Fruit fly (Drosophila melanogaster) whole organism, embryonic: Measurements from ENCODE around the gene Osi19.
A peak's percentile ranks its signal among the peaks of the same experiment; 100 is the strongest.

Experiments used
- Abd-B ChIP-seq: fragments of 200-800 bp; sonication (Bioruptor generic); optimal IDR thresholded peaks from 2 replicates; lab custom pipeline; 2018; ENCODE audit warnings: missing biosample characterization, mild to moderate bottlenecking, missing genetic modification characterization, moderate library complexity
- Antp ChIP-seq: fragments of 200-800 bp; sonication (Bioruptor generic); optimal IDR thresholded peaks from 3 replicates; lab custom pipeline; 2016; ENCODE audit warnings: missing biosample characterization, missing genetic modification characterization
- B-H1 ChIP-seq: fragments of 200-800 bp; sonication (Bioruptor generic); IDR thresholded peaks from 3 replicates; pipeline ENCODE4 v1.3.6; 2022; ENCODE audit warnings: missing biosample characterization, missing genetic modification characterization
- Bgb ChIP-seq: fragments of 200-800 bp; sonication (Bioruptor generic); IDR thresholded peaks from 2 replicates; pipeline ENCODE4 v1.3.6; 2022; ENCODE audit warnings: missing biosample characterization, missing genetic modification characterization; ENCODE audit not compliant: partially characterized antibody
- CG10267 ChIP-seq: fragments of 200-800 bp; sonication (Bioruptor generic); optimal IDR thresholded peaks from 2 replicates; lab custom pipeline; 2018; ENCODE audit warnings: missing biosample characterization, mild to moderate bottlenecking, missing genetic modification characterization, moderate library complexity
- CG10979 ChIP-seq: fragments of 200-800 bp; sonication (Bioruptor generic); optimal IDR thresholded peaks from 2 replicates; lab custom pipeline; 2018; ENCODE audit warnings: missing biosample characterization, mild to moderate bottlenecking, missing genetic modification characterization, moderate library complexity
- CG11456 ChIP-seq: fragments of 200-800 bp; sonication (Bioruptor generic); IDR thresholded peaks from 3 replicates; pipeline ENCODE4 v1.3.6; 2022; ENCODE audit warnings: missing biosample characterization, missing genetic modification characterization
- CG1233 ChIP-seq: fragments of 200-800 bp; sonication (Bioruptor generic); optimal IDR thresholded peaks from 4 replicates; lab custom pipeline; 2018; ENCODE audit warnings: missing biosample characterization, mild to moderate bottlenecking, missing genetic modification characterization
- CG14710 ChIP-seq: fragments of 200-800 bp; sonication (Bioruptor generic); optimal IDR thresholded peaks from 3 replicates; lab custom pipeline; 2019; ENCODE audit warnings: missing biosample characterization, mild to moderate bottlenecking, missing genetic modification characterization, moderate library complexity
- CG1529 ChIP-seq: fragments of 200-800 bp; sonication (Bioruptor generic); optimal IDR thresholded peaks from 3 replicates; lab custom pipeline; 2018; ENCODE audit warnings: missing biosample characterization, missing genetic modification characterization
- CG15479 ChIP-seq: fragments of 200-800 bp; sonication (Bioruptor generic); optimal IDR thresholded peaks from 3 replicates; lab custom pipeline; 2019; ENCODE audit warnings: missing biosample characterization, mild to moderate bottlenecking, missing genetic modification characterization, moderate library complexity
- CG2116 ChIP-seq: fragments of 200-800 bp; sonication (Bioruptor generic); optimal IDR thresholded peaks from 3 replicates; lab custom pipeline; 2018; ENCODE audit warnings: missing biosample characterization, mild to moderate bottlenecking, missing genetic modification characterization
- CG3281 ChIP-seq: fragments of 200-800 bp; sonication (Bioruptor generic); optimal IDR thresholded peaks from 3 replicates; lab custom pipeline; 2017; ENCODE audit warnings: missing biosample characterization, mild to moderate bottlenecking, missing genetic modification characterization
- CG33213 ChIP-seq: fragments of 200-800 bp; sonication (Bioruptor generic); optimal IDR thresholded peaks from 3 replicates; lab custom pipeline; 2016; ENCODE audit warnings: missing biosample characterization, missing genetic modification characterization
- CG4282 ChIP-seq: fragments of 200-800 bp; sonication (Bioruptor generic); optimal IDR thresholded peaks from 2 replicates; lab custom pipeline; 2016; ENCODE audit warnings: missing biosample characterization, missing genetic modification characterization
- CG6254 ChIP-seq: fragments of 200-800 bp; sonication (Bioruptor generic); optimal IDR thresholded peaks from 3 replicates; lab custom pipeline; 2017; ENCODE audit warnings: mild to moderate bottlenecking, missing biosample characterization, missing genetic modification reagents, missing genetic modification characterization
- CG7928 ChIP-seq: fragments of 200-800 bp; sonication (Bioruptor generic); optimal IDR thresholded peaks from 2 replicates; lab custom pipeline; 2017; ENCODE audit warnings: missing biosample characterization, mild to moderate bottlenecking, missing genetic modification characterization
- CG8359 ChIP-seq: fragments of 200-800 bp; sonication (Bioruptor generic); optimal IDR thresholded peaks from 2 replicates; lab custom pipeline; 2017; ENCODE audit warnings: missing biosample characterization, mild to moderate bottlenecking, missing genetic modification characterization, borderline replicate concordance
- CoRest ChIP-seq: fragments of 200-800 bp; sonication (Bioruptor generic); optimal IDR thresholded peaks from 3 replicates; lab custom pipeline; 2018; ENCODE audit warnings: missing biosample characterization, mild to moderate bottlenecking, missing genetic modification characterization, moderate library complexity
- CrebB ChIP-seq: fragments of 200-800 bp; sonication (Bioruptor generic); optimal IDR thresholded peaks from 3 replicates; lab custom pipeline; 2018; ENCODE audit warnings: missing biosample characterization, mild to moderate bottlenecking, missing genetic modification characterization
- Doc3 ChIP-seq: fragments of 200-800 bp; sonication (Bioruptor generic); IDR thresholded peaks from 3 replicates; pipeline ENCODE4 v1.3.6; 2022; ENCODE audit warnings: missing biosample characterization, missing genetic modification characterization; ENCODE audit not compliant: partially characterized antibody
- MESR4 ChIP-seq: fragments of 200-800 bp; sonication (Bioruptor generic); optimal IDR thresholded peaks from 2 replicates; lab custom pipeline; 2018; ENCODE audit warnings: missing biosample characterization, mild to moderate bottlenecking, missing genetic modification characterization, moderate library complexity
- Neu2 ChIP-seq: fragments of 200-800 bp; sonication (Bioruptor generic); optimal IDR thresholded peaks from 3 replicates; lab custom pipeline; 2016; ENCODE audit warnings: missing biosample characterization, missing genetic modification characterization, borderline replicate concordance
- Ptx1 ChIP-seq: fragments of 200-800 bp; sonication (Bioruptor generic); IDR thresholded peaks from 2 replicates; pipeline ENCODE4 v1.3.6; 2022; ENCODE audit warnings: missing biosample characterization, missing genetic modification characterization
- Stat92E ChIP-seq, 3 experiments: fragments of >200 bp in 2 of 3; fragments of 200-800 bp in 1 of 3; sonication (Bioruptor generic) in 1 of 3; optimal IDR thresholded peaks; 2 replicates each; lab custom pipeline; 2017 to 2019; ENCODE audit warnings: missing biosample characterization in 3 of 3, missing genetic modification characterization in 3 of 3, mild to moderate bottlenecking in 1 of 3, moderate library complexity in 1 of 3
- Usf ChIP-seq: fragments of 200-800 bp; sonication (Bioruptor generic); optimal IDR thresholded peaks from 2 replicates; lab custom pipeline; 2017; ENCODE audit warnings: missing genotype, missing biosample characterization, missing genetic modification characterization
- ato ChIP-seq: fragments of 200-800 bp; sonication (Bioruptor generic); IDR thresholded peaks from 2 replicates; pipeline ENCODE4 v1.3.6; 2022; ENCODE audit warnings: missing biosample characterization, missing genetic modification characterization; ENCODE audit not compliant: partially characterized antibody
- bbx ChIP-seq: fragments of 200-800 bp; sonication (Bioruptor generic); IDR thresholded peaks from 2 replicates; pipeline ENCODE4 v1.3.6; 2022; ENCODE audit warnings: missing biosample characterization, missing genetic modification characterization; ENCODE audit not compliant: partially characterized antibody
- bowl ChIP-seq: fragments of 200-800 bp; sonication (Bioruptor generic); IDR thresholded peaks from 2 replicates; pipeline ENCODE4 v1.3.6; 2022; ENCODE audit warnings: missing biosample characterization, missing genetic modification characterization
- da ChIP-seq: fragments of 200-800 bp; sonication (Bioruptor generic); optimal IDR thresholded peaks from 2 replicates; lab custom pipeline; 2016; ENCODE audit warnings: missing biosample characterization, missing genetic modification characterization
- fd3F ChIP-seq: fragments of 200-800 bp; sonication (Bioruptor generic); optimal IDR thresholded peaks from 2 replicates; lab custom pipeline; 2018; ENCODE audit warnings: missing biosample characterization, mild to moderate bottlenecking, missing genetic modification characterization, moderate library complexity
- fd96Cb ChIP-seq: fragments of 200-800 bp; sonication (Bioruptor generic); optimal IDR thresholded peaks from 2 replicates; lab custom pipeline; 2018; ENCODE audit warnings: missing biosample characterization, mild to moderate bottlenecking, missing genetic modification characterization, moderate library complexity
- gem ChIP-seq: fragments of 200-800 bp; sonication (Bioruptor generic); optimal IDR thresholded peaks from 2 replicates; lab custom pipeline; 2019; ENCODE audit warnings: missing biosample characterization, mild to moderate bottlenecking, missing genetic modification characterization, moderate library complexity
- inv ChIP-seq: fragments of 200-800 bp; sonication (Bioruptor generic); IDR thresholded peaks from 2 replicates; pipeline ENCODE4 v1.3.6; 2022; ENCODE audit warnings: missing biosample characterization, missing genetic modification characterization; ENCODE audit not compliant: partially characterized antibody
- kni ChIP-seq: fragments of 200-800 bp; sonication (Bioruptor generic); optimal IDR thresholded peaks from 3 replicates; lab custom pipeline; 2017; ENCODE audit warnings: mild to moderate bottlenecking, missing biosample characterization, missing genetic modification reagents, missing genetic modification characterization
- knrl ChIP-seq: fragments of 200-800 bp; sonication (Bioruptor generic); IDR thresholded peaks from 3 replicates; pipeline ENCODE4 v1.3.6; 2022; ENCODE audit warnings: missing biosample characterization, missing genetic modification characterization; ENCODE audit not compliant: partially characterized antibody
- lab ChIP-seq: fragments of 200-800 bp; sonication (Bioruptor generic); optimal IDR thresholded peaks from 3 replicates; lab custom pipeline; 2017; ENCODE audit warnings: missing biosample characterization, missing genetic modification characterization, mild to moderate bottlenecking, moderate library complexity, missing genetic modification reagents
- lola ChIP-seq, 3 experiments: fragments of >200 bp in 2 of 3; fragments of 200-800 bp in 1 of 3; sonication (Bioruptor generic) in 1 of 3; optimal IDR thresholded peaks; 2 replicates each; lab custom pipeline; 2017 to 2019; ENCODE audit warnings: missing biosample characterization in 3 of 3, missing genetic modification characterization in 3 of 3, mild to moderate bottlenecking in 1 of 3, moderate library complexity in 1 of 3
- nmo ChIP-seq: fragments of 200-800 bp; sonication (Bioruptor generic); optimal IDR thresholded peaks from 2 replicates; lab custom pipeline; 2018; ENCODE audit warnings: missing biosample characterization, mild to moderate bottlenecking, missing genetic modification characterization, moderate library complexity
- onecut ChIP-seq: fragments of 200-800 bp; sonication (Bioruptor generic); IDR thresholded peaks from 2 replicates; pipeline ENCODE4 v1.3.6; 2022; ENCODE audit warnings: missing biosample characterization, missing genetic modification characterization
- org-1 ChIP-seq: fragments of 200-800 bp; sonication (Bioruptor generic); optimal IDR thresholded peaks from 2 replicates; lab custom pipeline; 2017; ENCODE audit warnings: missing biosample characterization, missing genetic modification characterization
- scrt ChIP-seq: fragments of 200-800 bp; sonication (Bioruptor generic); optimal IDR thresholded peaks from 2 replicates; lab custom pipeline; 2018; ENCODE audit warnings: missing biosample characterization, mild to moderate bottlenecking, missing genetic modification characterization, moderate library complexity
- sd ChIP-seq: fragments of 200-800 bp; sonication (Bioruptor generic); optimal IDR thresholded peaks from 3 replicates; lab custom pipeline; 2018; ENCODE audit warnings: missing biosample characterization, mild to moderate bottlenecking, missing genetic modification characterization, moderate library complexity
- slp2 ChIP-seq: fragments of 200-800 bp; sonication (Bioruptor generic); optimal IDR thresholded peaks from 2 replicates; lab custom pipeline; 2016; ENCODE audit warnings: missing biosample characterization, missing genetic modification characterization
- zfh1 ChIP-seq: fragments of 200-800 bp; sonication (Bioruptor generic); IDR thresholded peaks from 3 replicates; pipeline ENCODE4 v1.3.6; 2022; ENCODE audit warnings: missing biosample characterization, missing genetic modification characterization

The Osi19 gene

dm6 chr3R:6345814-6346213 is 10.7 kb downstream of the Osi19 start, which contains the start of the genes SmD2 and CG18048 (continued):
- TF ChIP-seq Usf (GFP tag; lab: Kevin White, UChicago) = no peak
- peak; percentile 43 for TF ChIP-seq CG6254 (GFP tag; lab: Kevin White, UChicago)
- peak in 1 of 3 experiments; percentile 10 for TF ChIP-seq lola (GFP tag; optimal IDR thresholded peaks at IDR 0.05; lab: Kevin White, UChicago)
- peak; percentile 87 for TF ChIP-seq knrl
- no peak for TF ChIP-seq Ptx1
- TF ChIP-seq sd (tag; lab: Kevin White, UChicago) = peak; percentile 80
- peak; percentile 59 for TF ChIP-seq CoRest
- TF ChIP-seq, all 482 proteins: peak for 106

dm6 chr3R:6348943-6349342 is 13.8 kb downstream of the Osi19 start, which contains the start of gene Hr83:
TSS of gene Hr83 (plus strand) at chr3R:6349243.
- TF ChIP-seq Abd-B (GFP tag; lab: Kevin White, UChicago) = no peak
- no peak for TF ChIP-seq CG8359 (GFP tag; lab: Kevin White, UChicago)
- peak; percentile 19 for TF ChIP-seq gem (tag; lab: Kevin White, UChicago)
- no peak for TF ChIP-seq CG11456 (GFP tag; lab: Robert Waterston, UW)
- peak; percentile 6 for TF ChIP-seq CG10979 (tag; lab: Kevin White, UChicago)
- TF ChIP-seq inv (GFP tag; lab: Robert Waterston, UW) = 0 out of 2 replicates have a peak, but pooled peaks have one; percentile 12

- no peak for TF ChIP-seq CG4282 (GFP tag; lab: Kevin White, UChicago)
- peak; percentile 93 for TF ChIP-seq bbx (GFP tag; lab: Robert Waterston, UW)
- TF ChIP-seq B-H1 (GFP tag; lab: Robert Waterston, UW) = no peak
- peak; percentile 45 for TF ChIP-seq CG33213
- TF ChIP-seq fd3F (GFP tag; lab: Kevin White, UChicago) = no peak
- TF ChIP-seq CG10267 = peak; percentile 27
- TF ChIP-seq Bgb (GFP tag; lab: Robert Waterston, UW) = peak; percentile 96
- no peak for TF ChIP-seq CG3281 (GFP tag; lab: Kevin White, UChicago)
- TF ChIP-seq scrt (GFP tag; lab: Kevin White, UChicago) = no peak
- no peak for TF ChIP-seq CG1233 (GFP tag; lab: Kevin White, UChicago)
- TF ChIP-seq Neu2 (GFP tag; lab: Kevin White, UChicago) = no peak
- TF ChIP-seq fd96Cb (tag; lab: Kevin White, UChicago) = no peak
- TF ChIP-seq lab (GFP tag; lab: Kevin White, UChicago) = no peak
- no peak for TF ChIP-seq org-1 (GFP tag; lab: Kevin White, UChicago)
- no peak for TF ChIP-seq bowl (GFP tag; lab: Robert Waterston, UW)
- TF ChIP-seq da (GFP tag; lab: Kevin White, UChicago) = peak; percentile 11
- TF ChIP-seq CG14710 (tag; lab: Kevin White, UChicago) = peak; percentile 43
- peak; percentile 85 for TF ChIP-seq MESR4
- no peak for TF ChIP-seq Antp (GFP tag; lab: Kevin White, UChicago)
- TF ChIP-seq ato (GFP tag; lab: Robert Waterston, UW) = peak; percentile 93
- TF ChIP-seq Doc3 (GFP tag; lab: Robert Waterston, UW) = peak; percentile 91
- TF ChIP-seq CrebB (tag; lab: Kevin White, UChicago) = no peak
- peak; percentile 46 for TF ChIP-seq gem (tag; lab: Kevin White, UChicago)
- no peak for TF ChIP-seq kni (GFP tag; lab: Kevin White, UChicago)
- TF ChIP-seq slp2 (GFP tag; lab: Kevin White, UChicago) = no peak
- TF ChIP-seq zfh1 (GFP tag; lab: Robert Waterston, UW) = no peak
- peak; percentile 16 for TF ChIP-seq CG1529 (GFP tag; lab: Kevin White, UChicago)
- TF ChIP-seq knrl = peak; percentile 95
- TF ChIP-seq Stat92E (GFP tag; optimal IDR thresholded peaks at IDR 0.05; lab: Kevin White, UChicago) = no peak
- no peak for TF ChIP-seq CG7928 (GFP tag; lab: Kevin White, UChicago)
- TF ChIP-seq CG15479 = no peak
- TF ChIP-seq CG2116 (GFP tag; lab: Kevin White, UChicago) = peak; percentile 56
- TF ChIP-seq onecut (GFP tag; lab: Robert Waterston, UW) = no peak
- peak; percentile 32 for TF ChIP-seq nmo (GFP tag; lab: Kevin White, UChicago)
Measured at dm6 chr3R:6350755-6351154, 15.6 kb downstream of the Osi19 start, which contains the start of gene Pak. TSS of gene Pak (plus strand) at chr3R:6350896.
